Fruit fly (Drosophila melanogaster): ENCODE data around the gene CG14969.
A peak's percentile ranks its signal among the peaks of the same experiment; 100 is the strongest.

Gene CG14969

dm6 chr3L:3306515-3306914, 28.3 kb downstream of the CG14969 start (continued):
- no peak for TF ChIP-seq CG2202 (tag; optimal IDR thresholded peaks at IDR 0.05)
- TF ChIP-seq knrl (GFP tag; IDR thresholded peaks at IDR 0.05; ENCODE audit: partially characterized antibody) = no peak
- TF ChIP-seq CG32772 (GFP tag; IDR thresholded peaks at IDR 0.05) = no peak
- TF ChIP-seq CG31365 (tag; optimal IDR thresholded peaks at IDR 0.05) = no peak
- TF ChIP-seq pnt (GFP tag; optimal IDR thresholded peaks at IDR 0.05) = no peak
- TF ChIP-seq CG18764 (GFP tag; optimal IDR thresholded peaks at IDR 0.05) = no peak
- peak; percentile 23 for TF ChIP-seq CG15514 (GFP tag; optimal IDR thresholded peaks at IDR 0.05)
- no peak for TF ChIP-seq tgo (GFP tag; IDR thresholded peaks at IDR 0.05)
- no peak for TF ChIP-seq luna (GFP tag; optimal IDR thresholded peaks at IDR 0.05)
- TF ChIP-seq CG7963 (GFP tag; IDR thresholded peaks at IDR 0.05; ENCODE audit: partially characterized antibody) = no peak
- no peak for TF ChIP-seq fu2 (GFP tag; optimal IDR thresholded peaks at IDR 0.05)
- TF ChIP-seq CG14050 (GFP tag; IDR thresholded peaks at IDR 0.05) = no peak
- peak; percentile 7 for TF ChIP-seq HHEX (GFP tag; optimal IDR thresholded peaks at IDR 0.05)
- TF ChIP-seq Elba2 (GFP tag; optimal IDR thresholded peaks at IDR 0.05) = no peak
- no peak for TF ChIP-seq CG2889 (GFP tag; IDR thresholded peaks at IDR 0.05)
- TF ChIP-seq yki (optimal IDR thresholded peaks at IDR 0.05) = no peak
- no peak for TF ChIP-seq Oaz (GFP tag; IDR thresholded peaks at IDR 0.05)
- no peak for TF ChIP-seq CG1024 (GFP tag; IDR thresholded peaks at IDR 0.05)
- TF ChIP-seq CG15073 (GFP tag; optimal IDR thresholded peaks at IDR 0.05) = no peak
- no peak for TF ChIP-seq Dip3 (GFP tag; optimal IDR thresholded peaks at IDR 0.05)
- TF ChIP-seq bbx (GFP tag; IDR thresholded peaks at IDR 0.05; ENCODE audit: partially characterized antibody) = no peak
- TF ChIP-seq exex (tag; optimal IDR thresholded peaks at IDR 0.05) = peak; percentile 100
- no peak for TF ChIP-seq stwl (tag; optimal IDR thresholded peaks at IDR 0.05)
- no peak for TF ChIP-seq gro (GFP tag; optimal IDR thresholded peaks at IDR 0.05)
- no peak for TF ChIP-seq E2f1 (GFP tag; IDR thresholded peaks at IDR 0.05)
- TF ChIP-seq gsb-n (tag; optimal IDR thresholded peaks at IDR 0.05) = no peak
- TF ChIP-seq Ets65A (GFP tag) = no peak
- TF ChIP-seq kay (GFP tag; optimal IDR thresholded peaks at IDR 0.05) = no peak
- TF ChIP-seq mirr (GFP tag; optimal IDR thresholded peaks at IDR 0.05) = peak; percentile 62
- TF ChIP-seq CG10565 (GFP tag; optimal IDR thresholded peaks at IDR 0.05) = no peak
- TF ChIP-seq CG4282 (GFP tag; optimal IDR thresholded peaks at IDR 0.05) = no peak
- TF ChIP-seq usp (GFP tag; optimal IDR thresholded peaks at IDR 0.05) = no peak
- TF ChIP-seq HLHmδ (GFP tag; optimal IDR thresholded peaks at IDR 0.05) = no peak
- TF ChIP-seq CG18619 (GFP tag; optimal IDR thresholded peaks at IDR 0.05) = no peak
- no peak for TF ChIP-seq Ets97D (GFP tag; optimal IDR thresholded peaks at IDR 0.05)
- no peak for TF ChIP-seq CG4328 (GFP tag; optimal IDR thresholded peaks at IDR 0.05)
- TF ChIP-seq pan (optimal IDR thresholded peaks at IDR 0.05) = no peak
- TF ChIP-seq pan (GFP tag; optimal IDR thresholded peaks at IDR 0.05 in 1 of 2, IDR thresholded peaks at IDR 0.05 in 1 of 2) = no peak
- TF ChIP-seq grau (tag; optimal IDR thresholded peaks at IDR 0.05) = no peak
- TF ChIP-seq CG31224 (GFP tag; IDR thresholded peaks at IDR 0.05) = peak; percentile 58; the same call in 1 of the 2 replicates
- TF ChIP-seq Scr (GFP tag; IDR thresholded peaks at IDR 0.05; ENCODE audit: partially characterized antibody) = no peak
- TF ChIP-seq Mrtf (GFP tag; IDR thresholded peaks at IDR 0.05) = no peak
- no peak for TF ChIP-seq mld (GFP tag; IDR thresholded peaks at IDR 0.05; ENCODE audit: partially characterized antibody)
- TF ChIP-seq ara (GFP tag; IDR thresholded peaks at IDR 0.05) = no peak
- no peak for TF ChIP-seq CG33213 (GFP tag; optimal IDR thresholded peaks at IDR 0.05)
- TF ChIP-seq her (GFP tag; optimal IDR thresholded peaks at IDR 0.05) = no peak
- TF ChIP-seq CG7556 (GFP tag; optimal IDR thresholded peaks at IDR 0.05) = no peak
- peak; percentile 93 for TF ChIP-seq CG34376 (GFP tag; optimal IDR thresholded peaks at IDR 0.05)
- TF ChIP-seq Spps (tag; optimal IDR thresholded peaks at IDR 0.05) = no peak
- no peak for TF ChIP-seq CG5953 (GFP tag; IDR thresholded peaks at IDR 0.05)
- no peak for TF ChIP-seq CG1233 (GFP tag; optimal IDR thresholded peaks at IDR 0.05)
- TF ChIP-seq Trl (optimal IDR thresholded peaks at IDR 0.05) = no peak
- TF ChIP-seq Trl (GFP tag; optimal IDR thresholded peaks at IDR 0.05) = no peak
- TF ChIP-seq Asciz (GFP tag; optimal IDR thresholded peaks at IDR 0.05) = peak; percentile 7
